Fruit fly (Drosophila melanogaster): ENCODE data around the gene Acsf3.

Acsf3 gene

dm6 chrX:7293133-7293873 lies 35.5 kb upstream of the Acsf3 start (continued):
- TF ChIP-seq CG14014 (GFP tag; IDR thresholded peaks at IDR 0.05) (peak; percentile 61), tgo (GFP tag; IDR thresholded peaks at IDR 0.05) (peak; percentile 64), mam (GFP tag; optimal IDR thresholded peaks at IDR 0.05) (peak; percentile 57), stwl (tag; optimal IDR thresholded peaks at IDR 0.05) (peak; percentile 36), jing (GFP tag; optimal IDR thresholded peaks at IDR 0.05) (peak; percentile 89), dati (GFP tag; IDR thresholded peaks at IDR 0.05) (peak; percentile 77; the same call in 1 of the 2 replicates), Stat92E (GFP tag; optimal IDR thresholded peaks at IDR 0.05) (no peak), CG31441 (GFP tag; IDR thresholded peaks at IDR 0.05) (peak; percentile 86), CG7372 (GFP tag; IDR thresholded peaks at IDR 0.05) (peak; percentile 72), phol (tag; optimal IDR thresholded peaks at IDR 0.05) (peak; percentile 88), pum (GFP tag; optimal IDR thresholded peaks at IDR 0.05) (peak; percentile 85), nom (GFP tag; optimal IDR thresholded peaks at IDR 0.05) (peak; percentile 66), CG4404 (GFP tag; IDR thresholded peaks at IDR 0.05) (peak; percentile 87), luna (GFP tag; optimal IDR thresholded peaks at IDR 0.05) (no peak), twi (tag; optimal IDR thresholded peaks at IDR 0.05) (peak; percentile 70), yki (optimal IDR thresholded peaks at IDR 0.05) (peak; percentile 31), CG4617 (GFP tag; optimal IDR thresholded peaks at IDR 0.05; ENCODE audit: borderline replicate concordance) (peak; percentile 25), rib (GFP tag; IDR thresholded peaks at IDR 0.05) (no peak), so (GFP tag; IDR thresholded peaks at IDR 0.05) (peak; percentile 64; the same call in 1 of the 3 replicates), CG9437 (GFP tag; optimal IDR thresholded peaks at IDR 0.05) (peak; percentile 63), Sox100B (GFP tag; optimal IDR thresholded peaks at IDR 0.05) (peak; percentile 63), CG4820 (GFP tag; optimal IDR thresholded peaks at IDR 0.05) (peak; percentile 84), CG31388 (GFP tag; optimal IDR thresholded peaks at IDR 0.05) (peak; percentile 34), odd (GFP tag; optimal IDR thresholded peaks at IDR 0.05) (peak; percentile 59), Bdp1 (GFP tag; optimal IDR thresholded peaks at IDR 0.05) (peak; percentile 58), CrebB (tag; optimal IDR thresholded peaks at IDR 0.05) (peak; percentile 48), CG6813 (GFP tag; optimal IDR thresholded peaks at IDR 0.05) (peak; percentile 68), CG15011 (GFP tag; optimal IDR thresholded peaks at IDR 0.05) (peak; percentile 53), CG43689 (GFP tag; IDR thresholded peaks at IDR 0.05) (no peak), ssp (GFP tag; IDR thresholded peaks at IDR 0.05) (peak; percentile 61), btn (GFP tag; optimal IDR thresholded peaks at IDR 0.05) (peak; percentile 66), Scr (GFP tag; IDR thresholded peaks at IDR 0.05; ENCODE audit: partially characterized antibody) (no peak), NfI (GFP tag; optimal IDR thresholded peaks at IDR 0.05) (peak; percentile 74), Hey (tag; optimal IDR thresholded peaks at IDR 0.05) (no peak), CG13123 (GFP tag; optimal IDR thresholded peaks at IDR 0.05) (peak; percentile 63), CG12104 (GFP tag; optimal IDR thresholded peaks at IDR 0.05) (peak; percentile 62), Lim3 (GFP tag; IDR thresholded peaks at IDR 0.05) (peak; percentile 54), chinmo (GFP tag; IDR thresholded peaks at IDR 0.05; ENCODE audit: partially characterized antibody) (no peak), CG3281 (GFP tag; optimal IDR thresholded peaks at IDR 0.05) (no peak), Ravus (GFP tag; IDR thresholded peaks at IDR 0.05) (peak; percentile 29), inv (GFP tag; IDR thresholded peaks at IDR 0.05; ENCODE audit: partially characterized antibody) (no peak), CG8765 (GFP tag; IDR thresholded peaks at IDR 0.05) (peak; percentile 77; the same call in 1 of the 2 replicates), gsb (GFP tag; IDR thresholded peaks at IDR 0.05) (peak; percentile 33; the same call in 1 of the 2 replicates), wor (GFP tag; IDR thresholded peaks at IDR 0.05) (peak; percentile 85), CG1233 (GFP tag; optimal IDR thresholded peaks at IDR 0.05) (peak; percentile 69), Elba2 (GFP tag; optimal IDR thresholded peaks at IDR 0.05) (peak; percentile 22), E2f2 (GFP tag; IDR thresholded peaks at IDR 0.05) (peak; percentile 41; the same call in 1 of the 2 replicates), CG7963 (GFP tag; IDR thresholded peaks at IDR 0.05; ENCODE audit: partially characterized antibody) (no peak), sc (optimal IDR thresholded peaks at IDR 0.05) (no peak), sc (GFP tag; optimal IDR thresholded peaks at IDR 0.05) (peak; percentile 72)
